Worm (Caenorhabditis elegans): ENCODE measurements around the gene srbc-30.

srbc-30 gene

DNA sequence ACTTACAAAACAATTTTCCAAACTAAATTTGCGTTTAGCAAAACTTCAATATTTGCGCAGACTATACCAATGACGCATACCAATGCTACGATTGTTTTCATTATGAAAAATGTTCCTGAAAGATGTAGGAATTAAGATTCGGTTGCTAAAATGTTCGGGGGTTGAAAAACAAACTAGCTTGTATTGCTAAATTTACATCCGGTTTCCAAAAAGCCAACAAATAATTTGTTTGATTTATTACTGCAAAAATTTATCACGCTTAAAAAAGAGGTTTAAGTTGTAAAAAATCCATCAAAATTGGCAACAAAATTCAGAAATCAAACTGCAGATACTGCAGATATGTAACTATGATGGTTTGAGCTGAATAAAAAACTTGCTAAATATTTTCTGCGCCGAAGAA lies at the start of gene srbc-30:
TSS of gene srbc-30 (minus strand) at position 101 of the 400 bp plus-strand sequence.
- TF ChIP-seq mes-4 (tag; optimal IDR thresholded peaks at IDR 0.05) (no peak), egl-18 (GFP tag; IDR thresholded peaks at IDR 0.05) (no peak), ztf-3 (GFP tag; optimal IDR thresholded peaks at IDR 0.05) (no peak)

DNA sequence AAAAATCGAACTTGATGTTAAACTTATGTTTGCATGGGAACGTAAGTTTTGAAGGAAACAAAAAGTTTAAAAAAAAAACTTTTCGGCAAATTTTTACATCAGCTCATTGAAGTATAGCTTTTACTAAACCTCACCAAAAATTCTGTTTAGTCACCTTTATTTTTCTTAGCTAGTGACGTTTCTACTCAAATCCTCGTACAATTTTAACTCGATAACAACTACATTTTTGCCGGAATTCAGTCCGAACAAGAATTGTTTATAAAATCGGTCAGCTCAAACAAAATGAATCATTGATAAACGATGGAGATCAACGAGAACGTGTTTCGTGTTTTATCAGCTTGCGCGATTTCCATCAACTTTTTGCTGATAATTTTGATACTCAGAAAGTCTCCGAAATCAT lies 46.6 kb upstream of the srbc-30 start, which contains the start of gene str-260:
TSS of gene str-260 (plus strand) at position 301 of the 400 bp plus-strand sequence.
- no peak for TF ChIP-seq ztf-28 (GFP tag; IDR thresholded peaks at IDR 0.05)
- TF ChIP-seq ekl-4 (GFP tag; IDR thresholded peaks at IDR 0.05) = no peak
- TF ChIP-seq ama-1 (optimal IDR thresholded peaks at IDR 0.05) = no peak
- no peak for TF ChIP-seq ama-1 (GFP tag; optimal IDR thresholded peaks at IDR 0.05)
- no peak for TF ChIP-seq madf-8 (GFP tag; conservative IDR thresholded peaks at IDR 0.05)
- TF ChIP-seq F57A8.1 (GFP tag; optimal IDR thresholded peaks at IDR 0.05) = no peak
- no peak for TF ChIP-seq rcor-1 (GFP tag; IDR thresholded peaks at IDR 0.05)
- no peak for TF ChIP-seq rec-8 (tag; optimal IDR thresholded peaks at IDR 0.05)
- TF ChIP-seq lir-1 (GFP tag; conservative IDR thresholded peaks at IDR 0.05) = no peak
- TF ChIP-seq nhr-120 (GFP tag; IDR thresholded peaks at IDR 0.05) = no peak
- TF ChIP-seq K11D2.4 (GFP tag; IDR thresholded peaks at IDR 0.05) = no peak
- TF ChIP-seq lin-40 (tag; optimal IDR thresholded peaks at IDR 0.05) = no peak
- no peak for TF ChIP-seq F10E7.11 (tag; optimal IDR thresholded peaks at IDR 0.05)
- TF ChIP-seq pha-4 (tag; optimal IDR thresholded peaks at IDR 0.05) = no peak

DNA sequence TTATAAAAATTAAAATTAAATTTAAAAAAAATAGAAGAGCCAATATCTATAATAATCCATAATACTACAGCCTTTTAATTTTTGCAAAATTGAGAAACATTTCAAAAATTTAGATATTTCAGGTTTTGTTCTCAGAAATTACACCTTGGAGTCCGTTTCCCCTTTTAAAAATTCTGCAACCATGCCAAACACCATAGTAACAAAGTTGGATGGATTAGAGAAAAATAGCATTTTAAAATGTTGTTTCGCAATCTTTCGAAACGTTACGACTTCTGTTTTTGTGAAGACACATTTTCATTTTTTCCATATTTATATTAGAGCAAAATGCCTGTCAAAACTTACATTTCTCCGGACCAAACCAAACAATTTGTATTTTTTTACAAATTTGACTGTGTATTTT lies 44.7 kb upstream of the srbc-30 start, which contains the start of gene T24A6.7:
TSS of gene T24A6.7 (plus strand) at position 301 of the 400 bp plus-strand sequence.
- TF ChIP-seq aptf-2 (GFP tag; conservative IDR thresholded peaks at IDR 0.05) = no peak
- TF ChIP-seq rec-8 (tag; optimal IDR thresholded peaks at IDR 0.05) = no peak
- no peak for TF ChIP-seq ztf-25 (GFP tag; IDR thresholded peaks at IDR 0.05)
- no peak for TF ChIP-seq Y56A3A.18 (GFP tag; IDR thresholded peaks at IDR 0.05)
- no peak for TF ChIP-seq F52B5.7 (tag; optimal IDR thresholded peaks at IDR 0.05)
- no peak for TF ChIP-seq nhr-80 (tag; optimal IDR thresholded peaks at IDR 0.05)
- TF ChIP-seq D2030.7 (GFP tag; IDR thresholded peaks at IDR 0.05) = no peak
- no peak for TF ChIP-seq xnd-1 (tag; optimal IDR thresholded peaks at IDR 0.05)
- TF ChIP-seq zim-3 (tag; optimal IDR thresholded peaks at IDR 0.05) = no peak
- TF ChIP-seq dpl-1 (GFP tag; optimal IDR thresholded peaks at IDR 0.05) = no peak
- no peak for TF ChIP-seq lsy-27 (tag; optimal IDR thresholded peaks at IDR 0.05; ENCODE audit: borderline replicate concordance, insufficient read depth)

DNA sequence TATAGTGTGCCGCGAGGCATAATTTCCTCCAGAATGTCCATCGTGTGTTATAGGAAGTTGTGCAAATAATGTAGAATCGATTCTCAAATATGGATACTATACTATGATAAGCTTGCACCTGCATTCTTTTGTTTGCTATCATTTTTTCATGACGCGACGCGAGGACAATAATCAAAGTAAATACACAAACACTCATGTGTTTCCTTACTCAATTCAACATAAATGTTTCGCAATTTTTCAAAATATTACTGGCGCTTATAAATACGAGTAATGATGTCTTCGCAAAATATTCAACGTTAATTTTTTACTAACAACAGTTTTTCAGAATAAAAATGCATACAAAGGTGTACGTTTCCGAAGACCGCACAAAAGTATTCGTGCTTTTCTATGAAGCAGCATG lies 43.0 kb upstream of the srbc-30 start, which contains the start of gene irg-1:
TSS of gene irg-1 (plus strand) at position 326 of the 400 bp plus-strand sequence.
- TF ChIP-seq egl-18 (GFP tag; IDR thresholded peaks at IDR 0.05) (no peak), lin-40 (tag; optimal IDR thresholded peaks at IDR 0.05) (no peak), cebp-1 (GFP tag; IDR thresholded peaks at IDR 0.05) (peak; percentile 25; the same call in 1 of the 2 replicates), cebp-1 (tag; optimal IDR thresholded peaks at IDR 0.05) (no peak)

DNA sequence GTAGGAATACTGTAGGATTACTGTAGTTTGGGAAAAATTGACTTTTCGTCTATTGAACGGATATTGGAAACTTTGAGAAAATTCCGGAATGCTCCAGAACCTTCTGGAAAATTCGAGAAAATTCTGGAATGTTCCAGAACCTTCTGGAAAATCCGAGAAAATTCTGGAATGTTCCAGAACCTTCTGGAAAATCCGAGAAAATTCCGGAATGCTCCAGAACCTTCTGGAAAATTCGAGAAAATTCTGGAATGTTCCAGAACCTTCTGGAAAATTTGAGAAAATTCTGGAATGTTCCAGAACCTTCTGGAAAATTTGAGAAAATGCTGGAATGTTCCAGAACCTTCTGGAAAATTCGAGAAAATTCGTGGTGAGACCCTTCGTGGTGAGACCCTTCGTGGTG lies 40.2 kb upstream of the srbc-30 start:
- TF ChIP-seq hsf-1 (GFP tag; IDR thresholded peaks at IDR 0.05) = peak; percentile 97
- TF ChIP-seq madf-6 (GFP tag; IDR thresholded peaks at IDR 0.05) = peak; percentile 41; the same call in 1 of the 2 replicates
- peak; percentile 18; the same call in 1 of the 2 replicates for TF ChIP-seq Y53F4B.3 (GFP tag; IDR thresholded peaks at IDR 0.05)
- peak; percentile 43; the same call in 1 of the 2 replicates for TF ChIP-seq nfyb-1 (GFP tag; IDR thresholded peaks at IDR 0.05)
- peak; percentile 75 for TF ChIP-seq dox-1 (GFP tag; IDR thresholded peaks at IDR 0.05)

Measured in whole organism, young adult.